Fruit fly (Drosophila melanogaster) whole organism, adult: ENCODE measurements around the gene CG8852.

Source experiments
- CG5204 ChIP-seq: fragments of 200-800 bp; sonication (Bioruptor generic); optimal IDR thresholded peaks from 2 replicates; lab custom pipeline; 2016; ENCODE audit warnings: missing biosample characterization, missing genetic modification characterization
- CG7045 ChIP-seq: fragments of 200-800 bp; sonication (Bioruptor generic); optimal IDR thresholded peaks from 2 replicates; lab custom pipeline; 2017; ENCODE audit warnings: missing biosample characterization, mild to moderate bottlenecking, missing genetic modification characterization
- CG7101 ChIP-seq: fragments of 200-800 bp; sonication (Bioruptor generic); optimal IDR thresholded peaks from 2 replicates; lab custom pipeline; 2018; ENCODE audit warnings: missing biosample characterization, mild to moderate bottlenecking, missing genetic modification characterization, moderate library complexity
- Clk ChIP-seq: fragments of 200-800 bp; sonication (Bioruptor generic); optimal IDR thresholded peaks from 2 replicates; lab custom pipeline; 2017; ENCODE audit warnings: missing biosample characterization, missing genetic modification characterization
- Crg-1 ChIP-seq: fragments of 200-800 bp; sonication (Bioruptor generic); optimal IDR thresholded peaks from 2 replicates; lab custom pipeline; 2016; ENCODE audit warnings: missing biosample characterization, missing genetic modification characterization
- Hr96 ChIP-seq: fragments of 200-800 bp; sonication (Bioruptor generic); optimal IDR thresholded peaks from 2 replicates; lab custom pipeline; 2016; ENCODE audit warnings: missing biosample characterization, missing genetic modification characterization
- bab1 ChIP-seq: fragments of 200-800 bp; sonication (Bioruptor generic); optimal IDR thresholded peaks from 3 replicates; lab custom pipeline; 2019; ENCODE audit warnings: missing biosample characterization, mild to moderate bottlenecking, missing genetic modification characterization, moderate library complexity
- cic ChIP-seq: fragments of 200-800 bp; sonication (Bioruptor generic); optimal IDR thresholded peaks from 2 replicates; lab custom pipeline; 2017; ENCODE audit warnings: missing biosample characterization, mild to moderate bottlenecking, missing genetic modification characterization, moderate library complexity
- kay ChIP-seq: fragments of 200-800 bp; sonication (Bioruptor generic); peaks from one replicate; lab custom pipeline; 2016; ENCODE audit warnings: missing biosample characterization, missing genetic modification characterization, borderline replicate concordance

- TF ChIP-seq CG7101 (no peak), kay (GFP tag; lab: Kevin White, UChicago) (no peak), bab1 (no peak), Crg-1 (no peak), CG7045 (GFP tag; lab: Kevin White, UChicago) (no peak), CG5204 (GFP tag; lab: Kevin White, UChicago) (no peak), cic (GFP tag; lab: Kevin White, UChicago) (no peak), Hr96 (no peak), Clk (GFP tag; lab: Kevin White, UChicago) (no peak)
Observed at dm6 chr2L:3569892-3570291, 45.0 kb downstream of the CG8852 start.
